Fruit fly (Drosophila melanogaster): ENCODE results near the gene CG46394.
A peak's percentile ranks its signal among the peaks of the same experiment; 100 is the strongest.

CG46394 gene

dm6 chr3L:11596585-11597252, 3.5 kb upstream of the CG46394 start, which contains the start of gene CG7368:
TSS of gene CG7368 (plus strand) at chr3L:11597202.
- no peak for TF ChIP-seq CG7372 (GFP tag; IDR thresholded peaks at IDR 0.05)
- TF ChIP-seq nerfin-1 (tag; optimal IDR thresholded peaks at IDR 0.05) = no peak
- no peak for TF ChIP-seq CG31388 (GFP tag; optimal IDR thresholded peaks at IDR 0.05)
- TF ChIP-seq sens (GFP tag) = peak; percentile 24
- TF ChIP-seq Meics (GFP tag; optimal IDR thresholded peaks at IDR 0.05) = peak; percentile 79
- peak; percentile 96 for TF ChIP-seq Deaf1 (tag; optimal IDR thresholded peaks at IDR 0.05)
- TF ChIP-seq hb (GFP tag; IDR thresholded peaks at IDR 0.05; ENCODE audit: partially characterized antibody) = peak; percentile 34; the same call in 1 of the 3 replicates
- no peak for TF ChIP-seq Opbp (GFP tag; IDR thresholded peaks at IDR 0.05; ENCODE audit: partially characterized antibody)
- no peak for TF ChIP-seq CG12942 (GFP tag; optimal IDR thresholded peaks at IDR 0.05)
- TF ChIP-seq kni (GFP tag; optimal IDR thresholded peaks at IDR 0.05) = no peak
- no peak for TF ChIP-seq ewg (GFP tag; optimal IDR thresholded peaks at IDR 0.05)
- TF ChIP-seq abd-A (tag; optimal IDR thresholded peaks at IDR 0.05) = peak; percentile 47
- TF ChIP-seq CG3163 (GFP tag; optimal IDR thresholded peaks at IDR 0.05) = peak; percentile 19
- TF ChIP-seq Trl (optimal IDR thresholded peaks at IDR 0.05) = peak; percentile 36 to 71
- no peak for TF ChIP-seq Trl (GFP tag; optimal IDR thresholded peaks at IDR 0.05)
- TF ChIP-seq br (optimal IDR thresholded peaks at IDR 0.05) = no peak
- TF ChIP-seq CG34422 (GFP tag; IDR thresholded peaks at IDR 0.05) = peak; percentile 41; the same call in 1 of the 3 replicates
- no peak for TF ChIP-seq E2f1 (GFP tag; IDR thresholded peaks at IDR 0.05)
- no peak for TF ChIP-seq CG11560 (tag; IDR thresholded peaks at IDR 0.05)
- TF ChIP-seq stwl (tag; optimal IDR thresholded peaks at IDR 0.05) = no peak
- TF ChIP-seq cg (GFP tag; optimal IDR thresholded peaks at IDR 0.05) = peak; percentile 30
- TF ChIP-seq crol (GFP tag; IDR thresholded peaks at IDR 0.05) = peak; percentile 83
- peak; percentile 58; the same call in 1 of the 4 replicates for TF ChIP-seq chinmo (GFP tag; IDR thresholded peaks at IDR 0.05; ENCODE audit: partially characterized antibody)
- TF ChIP-seq h (optimal IDR thresholded peaks at IDR 0.05) = no peak
- peak; percentile 43 for TF ChIP-seq Ets65A (GFP tag)
- no peak for TF ChIP-seq HHEX (GFP tag; optimal IDR thresholded peaks at IDR 0.05)

- TF ChIP-seq CG18599 (GFP tag; optimal IDR thresholded peaks at IDR 0.05) = no peak
- no peak for TF ChIP-seq otp (GFP tag; IDR thresholded peaks at IDR 0.05)
- no peak for TF ChIP-seq gsb-n (tag; optimal IDR thresholded peaks at IDR 0.05)
- no peak for TF ChIP-seq YL-1 (GFP tag; optimal IDR thresholded peaks at IDR 0.05)
- TF ChIP-seq CHES-1-like (GFP tag; optimal IDR thresholded peaks at IDR 0.05) = no peak
- TF ChIP-seq CG6791 (GFP tag; IDR thresholded peaks at IDR 0.05; ENCODE audit: partially characterized antibody) = no peak
- TF ChIP-seq MTF-1 (GFP tag; optimal IDR thresholded peaks at IDR 0.05; ENCODE audit: borderline replicate concordance) = no peak
- TF ChIP-seq CG9876 (GFP tag; optimal IDR thresholded peaks at IDR 0.05) = no peak
- no peak for TF ChIP-seq Kr (GFP tag; optimal IDR thresholded peaks at IDR 0.05)
- no peak for TF ChIP-seq ind (GFP tag; optimal IDR thresholded peaks at IDR 0.05)
- no peak for TF ChIP-seq Ada2b (GFP tag; IDR thresholded peaks at IDR 0.05)
These were observed 915 bp upstream of the CG46394 start for dm6 chr3L:11599255-11599654.

dm6 chr3L:11601133-11601532, 963 bp downstream of the CG46394 start:
- TF ChIP-seq Sry-δ (GFP tag; optimal IDR thresholded peaks at IDR 0.05) (no peak), CG6272 (GFP tag; IDR thresholded peaks at IDR 0.05) (peak; percentile 31; the same call in 1 of the 2 replicates), Drgx (GFP tag; IDR thresholded peaks at IDR 0.05) (0 out of 2 replicates have a peak, but pooled peaks have one; percentile 11), CoRest (tag; optimal IDR thresholded peaks at IDR 0.05) (no peak), CG10267 (tag; optimal IDR thresholded peaks at IDR 0.05) (no peak), Taf1 (GFP tag; IDR thresholded peaks at IDR 0.05) (no peak), CG7357 (GFP tag; IDR thresholded peaks at IDR 0.05) (0 out of 3 replicates have a peak, but pooled peaks have one; percentile 32), CTCF (GFP tag; optimal IDR thresholded peaks at IDR 0.05) (peak; percentile 40), Dbx (GFP tag; IDR thresholded peaks at IDR 0.05) (0 out of 3 replicates have a peak, but pooled peaks have one; percentile 11), crol (GFP tag; IDR thresholded peaks at IDR 0.05) (peak; percentile 82), HHEX (GFP tag; optimal IDR thresholded peaks at IDR 0.05) (no peak), CG8944 (GFP tag; optimal IDR thresholded peaks at IDR 0.05) (no peak), Deaf1 (tag; optimal IDR thresholded peaks at IDR 0.05) (peak; percentile 85), CG17186 (GFP tag; optimal IDR thresholded peaks at IDR 0.05) (no peak), CG11247 (GFP tag; IDR thresholded peaks at IDR 0.05) (no peak), CG11456 (GFP tag; IDR thresholded peaks at IDR 0.05) (0 out of 3 replicates have a peak, but pooled peaks have one; percentile 47), Opbp (GFP tag; IDR thresholded peaks at IDR 0.05; ENCODE audit: partially characterized antibody) (0 out of 3 replicates have a peak, but pooled peaks have one; percentile 31)

Data from whole organism, embryonic.